Worm (Caenorhabditis elegans): ENCODE data around the gene ZC250.4.

DNA sequence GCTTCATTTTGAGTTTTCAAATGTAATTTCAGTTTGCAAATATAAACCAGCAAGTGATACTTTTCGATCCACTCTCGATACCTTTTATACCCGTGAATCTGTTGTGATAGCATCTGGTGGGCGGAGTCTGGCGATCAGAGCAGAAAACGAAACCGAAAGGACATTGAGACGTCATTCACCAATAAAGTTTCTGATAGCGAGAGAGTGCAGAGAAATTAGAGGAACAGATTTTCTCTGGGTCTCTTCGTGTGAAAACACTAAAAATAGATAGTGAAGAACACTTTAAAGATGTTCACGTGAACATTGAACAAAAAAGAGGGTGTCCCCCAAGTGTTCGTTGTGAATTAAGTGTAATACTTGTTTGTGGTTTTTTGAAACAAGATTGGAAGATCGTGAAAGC lies 49.1 kb downstream of the ZC250.4 start, which contains the start of gene pgph-3:
- TF ChIP-seq ama-1 (optimal IDR thresholded peaks at IDR 0.05) = no peak
- no peak for TF ChIP-seq nhr-237 (tag; optimal IDR thresholded peaks at IDR 0.05)
- TF ChIP-seq lsy-2 (tag; optimal IDR thresholded peaks at IDR 0.05) = no peak
- TF ChIP-seq zag-1 (tag; optimal IDR thresholded peaks at IDR 0.05) = no peak
